Worm (Caenorhabditis elegans) whole organism, young adult: ENCODE measurements around the gene Y7A5A.20.

Source experiments
- B0261.1 ChIP-seq: sonication (generic microtip); optimal IDR thresholded peaks from 2 replicates; lab custom pipeline; 2016; ENCODE audit warnings: mild to moderate bottlenecking, missing genetic modification characterization, moderate library complexity, missing compliant biosample characterization
- B0336.3 ChIP-seq: fragments of 200-800 bp; sonication (Bioruptor generic); IDR thresholded peaks from 2 replicates; pipeline ENCODE4 v1.3.6; 2022; ENCODE audit warnings: missing genetic modification characterization, missing compliant biosample characterization
- C06A6.2 ChIP-seq: fragments of 200-800 bp; sonication (Bioruptor generic); conservative IDR thresholded peaks from 2 replicates; pipeline ENCODE4 v1.3.6; 2022; ENCODE audit warnings: missing genetic modification characterization, missing compliant biosample characterization
- C17E4.6 ChIP-seq: fragments of 200-800 bp; sonication (Bioruptor generic); IDR thresholded peaks from 2 replicates; pipeline ENCODE4 v1.3.6; 2022; ENCODE audit warnings: missing genetic modification reagents, missing genetic modification characterization, missing compliant biosample characterization
- D2030.7 ChIP-seq: fragments of 200-800 bp; sonication (Bioruptor generic); IDR thresholded peaks from 2 replicates; pipeline ENCODE4 v1.3.6; 2022; ENCODE audit warnings: missing genetic modification reagents, missing genetic modification characterization, missing compliant biosample characterization
- F10E7.11 ChIP-seq: sonication (generic microtip); optimal IDR thresholded peaks from 2 replicates; lab custom pipeline; 2017; ENCODE audit warnings: mild to moderate bottlenecking, missing genetic modification characterization, moderate library complexity, missing compliant biosample characterization
- F33H1.4 ChIP-seq: fragments of 200-800 bp; sonication (Bioruptor generic); IDR thresholded peaks from 2 replicates; pipeline ENCODE4 v1.3.6; 2022; ENCODE audit warnings: missing genetic modification reagents, missing genetic modification characterization, missing compliant biosample characterization
- F37B4.10 ChIP-seq: fragments of 200-800 bp; sonication (Bioruptor generic); IDR thresholded peaks from 2 replicates; pipeline ENCODE4 v1.3.6; 2022; ENCODE audit warnings: missing genetic modification characterization, missing compliant biosample characterization
- F49E8.2 ChIP-seq: sonication (generic microtip); optimal IDR thresholded peaks from 3 replicates; lab custom pipeline; 2017; ENCODE audit warnings: missing genetic modification characterization, mild to moderate bottlenecking, missing compliant biosample characterization, antibody characterized with exemption, moderate library complexity; ENCODE audit not compliant: insufficient read depth
- F52B5.7 ChIP-seq: sonication (generic microtip); optimal IDR thresholded peaks from 2 replicates; lab custom pipeline; 2016; ENCODE audit warnings: mild to moderate bottlenecking, missing genetic modification characterization, missing compliant biosample characterization
- F55B11.4 ChIP-seq: sonication (generic microtip); optimal IDR thresholded peaks from 2 replicates; lab custom pipeline; 2016; ENCODE audit warnings: missing compliant biosample characterization, missing genetic modification characterization, borderline replicate concordance; ENCODE audit not compliant: insufficient read depth
- F57A8.1 ChIP-seq: fragments of 200-800 bp; sonication (Bioruptor generic); optimal IDR thresholded peaks from 2 replicates; lab custom pipeline; 2018; ENCODE audit warnings: mild to moderate bottlenecking, missing genetic modification characterization, moderate library complexity, missing compliant biosample characterization
- T07F8.4 ChIP-seq: sonication (generic microtip); optimal IDR thresholded peaks from 2 replicates; lab custom pipeline; 2016; ENCODE audit warnings: mild to moderate bottlenecking, missing genetic modification characterization, moderate library complexity, missing compliant biosample characterization
- Y53F4B.3 ChIP-seq: fragments of 200-800 bp; sonication (Bioruptor generic); IDR thresholded peaks from 2 replicates; pipeline ENCODE4 v1.3.6; 2022; ENCODE audit warnings: missing genetic modification reagents, missing genetic modification characterization, missing compliant biosample characterization
- Y53G8AR.9 ChIP-seq: fragments of 200-800 bp; sonication (Bioruptor generic); conservative IDR thresholded peaks from 2 replicates; pipeline ENCODE4 v1.3.6; 2022; ENCODE audit warnings: missing genetic modification reagents, missing genetic modification characterization, missing compliant biosample characterization
- Y79H2A.3 ChIP-seq: fragments of 200-800 bp; sonication (Bioruptor generic); conservative IDR thresholded peaks from 2 replicates; pipeline ENCODE4 v1.3.6; 2022; ENCODE audit warnings: missing genetic modification reagents, missing genetic modification characterization, missing compliant biosample characterization
- Y95B8A.8 ChIP-seq: fragments of 200-800 bp; sonication (Bioruptor generic); IDR thresholded peaks from 2 replicates; pipeline ENCODE4 v1.3.6; 2022; ENCODE audit warnings: missing genetic modification reagents, missing genetic modification characterization, missing compliant biosample characterization
- ama-1 ChIP-seq, 3 experiments: fragments of 150-350 bp in 1 of 3; sonication (generic microtip) in 2 of 3; optimal IDR thresholded peaks; 2 replicates each; lab custom pipeline; 2014 to 2018; ENCODE audit warnings: missing biosample characterization in 2 of 3, missing genetic modification characterization in 2 of 3, missing genetic modification reagents in 2 of 3
- aptf-3 ChIP-seq: fragments of 200-800 bp; sonication (Bioruptor generic); IDR thresholded peaks from 2 replicates; pipeline ENCODE4 v1.3.6; 2022; ENCODE audit warnings: missing genetic modification characterization, missing compliant biosample characterization
- atf-7 ChIP-seq: sonication (generic microtip); optimal IDR thresholded peaks from 2 replicates; lab custom pipeline; 2017; ENCODE audit warnings: mild to moderate bottlenecking, missing genetic modification characterization, missing compliant biosample characterization
- ccch-3 ChIP-seq: fragments of 200-800 bp; sonication (Bioruptor generic); optimal IDR thresholded peaks from 2 replicates; lab custom pipeline; 2018; ENCODE audit warnings: mild to moderate bottlenecking, missing genetic modification characterization, missing compliant biosample characterization
- ceh-27 ChIP-seq: fragments of 200-800 bp; sonication (Bioruptor generic); optimal IDR thresholded peaks from 2 replicates; lab custom pipeline; 2018; ENCODE audit warnings: mild to moderate bottlenecking, missing genetic modification characterization, moderate library complexity, missing compliant biosample characterization
- ceh-91 ChIP-seq: fragments of 200-800 bp; sonication (Bioruptor generic); IDR thresholded peaks from 2 replicates; pipeline ENCODE4 v1.3.6; 2022; ENCODE audit warnings: missing genetic modification reagents, missing genetic modification characterization, missing compliant biosample characterization
- die-1 ChIP-seq: sonication (generic microtip); optimal IDR thresholded peaks from 2 replicates; lab custom pipeline; 2016; ENCODE audit warnings: missing genotype, mild to moderate bottlenecking, missing genetic modification characterization, missing compliant biosample characterization
- egrh-3 ChIP-seq: fragments of 200-800 bp; sonication (Bioruptor generic); IDR thresholded peaks from 2 replicates; pipeline ENCODE4 v1.3.6; 2022; ENCODE audit warnings: missing genetic modification reagents, missing genetic modification characterization, missing compliant biosample characterization
- fkh-3 ChIP-seq: sonication (generic microtip); optimal IDR thresholded peaks from 2 replicates; lab custom pipeline; 2016; ENCODE audit warnings: mild to moderate bottlenecking, missing genetic modification characterization, missing compliant biosample characterization
- gei-17 ChIP-seq: fragments of 200-800 bp; sonication (Bioruptor generic); optimal IDR thresholded peaks from 2 replicates; lab custom pipeline; 2018; ENCODE audit warnings: mild to moderate bottlenecking, missing genetic modification characterization, missing compliant biosample characterization
- hmg-20 ChIP-seq: fragments of 200-800 bp; sonication (Bioruptor generic); IDR thresholded peaks from 2 replicates; pipeline ENCODE4 v1.3.6; 2022; ENCODE audit warnings: missing genetic modification reagents, missing genetic modification characterization, missing compliant biosample characterization
- hrde-1 ChIP-seq: sonication (generic microtip); optimal IDR thresholded peaks from 2 replicates; lab custom pipeline; 2016; ENCODE audit warnings: missing genetic modification characterization, mild to moderate bottlenecking, missing compliant biosample characterization, moderate library complexity, missing genotype, missing genetic modification reagents, borderline replicate concordance
- hsf-1 ChIP-seq: fragments of 200-800 bp; sonication (Bioruptor generic); IDR thresholded peaks from 2 replicates; pipeline ENCODE4 v1.3.6; 2022; ENCODE audit warnings: missing genetic modification reagents, missing genetic modification characterization, missing compliant biosample characterization
- let-526 ChIP-seq: fragments of 200-800 bp; sonication (Bioruptor generic); IDR thresholded peaks from 2 replicates; pipeline ENCODE4 v1.3.6; 2022; ENCODE audit warnings: missing genetic modification reagents, missing genetic modification characterization, missing compliant biosample characterization
- lin-26 ChIP-seq: fragments of 200-800 bp; sonication (Bioruptor generic); IDR thresholded peaks from 2 replicates; pipeline ENCODE4 v1.3.6; 2022; ENCODE audit warnings: missing genetic modification reagents, missing genetic modification characterization, missing compliant biosample characterization
- lin-54 ChIP-seq: fragments of 200-800 bp; sonication (Bioruptor generic); optimal IDR thresholded peaks from 2 replicates; lab custom pipeline; 2018; ENCODE audit warnings: mild to moderate bottlenecking, missing genetic modification characterization, missing compliant biosample characterization
- lir-1 ChIP-seq: fragments of 200-800 bp; sonication (Bioruptor generic); conservative IDR thresholded peaks from 2 replicates; pipeline ENCODE4 v1.3.6; 2022; ENCODE audit warnings: missing genetic modification reagents, missing genetic modification characterization, missing compliant biosample characterization
- madf-10 ChIP-seq: sonication (generic microtip); optimal IDR thresholded peaks from 2 replicates; lab custom pipeline; 2016; ENCODE audit warnings: mild to moderate bottlenecking, missing genetic modification characterization, missing compliant biosample characterization
- madf-3 ChIP-seq: fragments of 200-800 bp; sonication (Bioruptor generic); IDR thresholded peaks from 2 replicates; pipeline ENCODE4 v1.3.6; 2022; ENCODE audit warnings: missing genetic modification reagents, missing genetic modification characterization, missing compliant biosample characterization
- mxl-1 ChIP-seq: sonication (generic microtip); optimal IDR thresholded peaks from 2 replicates; lab custom pipeline; 2016; ENCODE audit warnings: missing genetic modification characterization, missing compliant biosample characterization
- nfyb-1 ChIP-seq: fragments of 200-800 bp; sonication (Bioruptor generic); IDR thresholded peaks from 2 replicates; pipeline ENCODE4 v1.3.6; 2022; ENCODE audit warnings: missing genetic modification reagents, missing genetic modification characterization, missing compliant biosample characterization
- pbrm-1 ChIP-seq: fragments of 200-800 bp; sonication (Bioruptor generic); IDR thresholded peaks from 2 replicates; pipeline ENCODE4 v1.3.6; 2022; ENCODE audit warnings: missing genetic modification reagents, missing genetic modification characterization, missing compliant biosample characterization
- rec-8 ChIP-seq, 2 experiments: sonication (generic microtip); optimal IDR thresholded peaks; 2 replicates each; lab custom pipeline; 2016; ENCODE audit warnings: mild to moderate bottlenecking in 2 of 2, missing genetic modification characterization in 2 of 2, missing genetic modification reagents in 2 of 2, missing genotype in 2 of 2, missing biosample characterization in 1 of 2, missing compliant biosample characterization in 1 of 2, moderate library complexity in 1 of 2
- repo-1 ChIP-seq: sonication (generic microtip); optimal IDR thresholded peaks from 2 replicates; lab custom pipeline; 2017; ENCODE audit warnings: mild to moderate bottlenecking, missing genetic modification characterization, missing compliant biosample characterization
- sdz-38 ChIP-seq: sonication (generic microtip); optimal IDR thresholded peaks from 2 replicates; lab custom pipeline; 2016; ENCODE audit warnings: missing genotype, missing genetic modification characterization, missing compliant biosample characterization
- snpc-1.1 ChIP-seq: sonication (generic microtip); optimal IDR thresholded peaks from 2 replicates; lab custom pipeline; 2017; ENCODE audit warnings: missing genetic modification characterization, mild to moderate bottlenecking, missing compliant biosample characterization, antibody characterized with exemption, moderate library complexity, missing genotype, missing genetic modification reagents; ENCODE audit not compliant: insufficient read depth
- snpc-4 ChIP-seq, 5 experiments: fragments of 150-350 bp in 1 of 5; sonication (generic microtip) in 4 of 5; optimal IDR thresholded peaks; 2 replicates each; lab custom pipeline; 2014 to 2018; ENCODE audit warnings: missing genetic modification characterization in 5 of 5, missing biosample characterization in 3 of 5, antibody characterized with exemption in 2 of 5, mild to moderate bottlenecking in 2 of 5, missing compliant biosample characterization in 2 of 5, missing genotype in 2 of 5, moderate library complexity in 2 of 5, missing genetic modification reagents in 1 of 5
- tlf-1 ChIP-seq: fragments of 200-800 bp; sonication (Bioruptor generic); optimal IDR thresholded peaks from 2 replicates; lab custom pipeline; 2018; ENCODE audit warnings: mild to moderate bottlenecking, missing genetic modification characterization, missing compliant biosample characterization
- zfh-2 ChIP-seq: fragments of 200-800 bp; sonication (Bioruptor generic); conservative IDR thresholded peaks from 2 replicates; pipeline ENCODE4 v1.3.6; 2022; ENCODE audit warnings: missing genetic modification reagents, missing genetic modification characterization, missing compliant biosample characterization

Gene Y7A5A.20

ce11 chrX:15841086-15841622 is 13.0 kb downstream of the Y7A5A.20 start, which contains the start of gene serp-1.1 (continued):
- peak; percentile 95 for TF ChIP-seq C06A6.2
- peak; percentile 92 for TF ChIP-seq hmg-20 (GFP tag; lab: Robert Waterston, UW)
- peak; percentile 98 for TF ChIP-seq madf-10 (tag; lab: Kevin White, UChicago)
- peak; percentile 90 for TF ChIP-seq gei-17 (GFP tag; lab: Kevin White, UChicago)
- peak; percentile 81 for TF ChIP-seq F52B5.7
- TF ChIP-seq F33H1.4 (GFP tag; lab: Robert Waterston, UW): peak; percentile 48
- TF ChIP-seq ccch-3: no peak
- peak; percentile 87 for TF ChIP-seq Y95B8A.8 (GFP tag; lab: Robert Waterston, UW)
- TF ChIP-seq egrh-3 (GFP tag; lab: Robert Waterston, UW): peak; percentile 94
- peak; percentile 38 for TF ChIP-seq B0261.1 (tag; lab: Kevin White, UChicago)
- TF ChIP-seq lin-54 (GFP tag; lab: Kevin White, UChicago): peak; percentile 88
- peak; percentile 99 for TF ChIP-seq nfyb-1
- peak; percentile 64 for TF ChIP-seq hsf-1 (GFP tag; lab: Robert Waterston, UW)
- TF ChIP-seq F49E8.2 (tag; lab: Kevin White, UChicago): no peak
- peak; percentile 86 for TF ChIP-seq lin-26 (GFP tag; lab: Robert Waterston, UW)
- no peak for TF ChIP-seq sdz-38
- TF ChIP-seq let-526 (GFP tag; lab: Robert Waterston, UW): peak; percentile 94
- peak; percentile 50 for TF ChIP-seq F57A8.1 (GFP tag; lab: Kevin White, UChicago)
- no peak for TF ChIP-seq fkh-3 (tag; lab: Kevin White, UChicago)
- peak; percentile 94 for TF ChIP-seq repo-1 (tag; lab: Kevin White, UChicago)
- TF ChIP-seq die-1: peak; percentile 75
- TF ChIP-seq lir-1 (GFP tag; lab: Robert Waterston, UW): peak; percentile 90
- peak; percentile 40 for TF ChIP-seq T07F8.4 (tag; lab: Kevin White, UChicago)
- TF ChIP-seq Y79H2A.3 (GFP tag; lab: Robert Waterston, UW): no peak
- no peak for TF ChIP-seq ama-1 (optimal IDR thresholded peaks at IDR 0.05; lab: Kevin White, UChicago)
- no peak for TF ChIP-seq ama-1 (GFP tag; optimal IDR thresholded peaks at IDR 0.05; lab: Kevin White, UChicago)
- TF ChIP-seq snpc-1.1 (tag; lab: Kevin White, UChicago): peak; percentile 36
- TF ChIP-seq F37B4.10 (GFP tag; lab: Robert Waterston, UW): 0 out of 2 replicates have a peak, but pooled peaks have one; percentile 58
- peak; percentile 80 for TF ChIP-seq C17E4.6
- TF ChIP-seq aptf-3 (GFP tag; lab: Robert Waterston, UW): 0 out of 2 replicates have a peak, but pooled peaks have one; percentile 29
- TF ChIP-seq ceh-27: peak; percentile 99
- no peak for TF ChIP-seq rec-8 (tag; optimal IDR thresholded peaks at IDR 0.05; lab: Kevin White, UChicago)
- TF ChIP-seq D2030.7 (GFP tag; lab: Robert Waterston, UW): peak; percentile 39; the same call in 1 of the 2 replicates
- TF ChIP-seq F55B11.4 (tag; lab: Kevin White, UChicago): no peak
- peak; percentile 97 for TF ChIP-seq Y53G8AR.9
- 0 out of 2 replicates have a peak, but pooled peaks have one; percentile 35 for TF ChIP-seq ceh-91 (GFP tag; lab: Robert Waterston, UW)
- TF ChIP-seq mxl-1 (tag; lab: Kevin White, UChicago): peak; percentile 38
- peak; percentile 96 for TF ChIP-seq tlf-1 (GFP tag; lab: Kevin White, UChicago)
- TF ChIP-seq Y53F4B.3 (GFP tag; lab: Robert Waterston, UW): no peak
- TF ChIP-seq hrde-1: no peak
- TF ChIP-seq madf-3 (GFP tag; lab: Robert Waterston, UW): peak; percentile 90
- TF ChIP-seq B0336.3 (GFP tag; lab: Robert Waterston, UW): peak; percentile 97
- TF ChIP-seq F10E7.11 (tag; lab: Kevin White, UChicago): no peak
- TF ChIP-seq snpc-4 (GFP tag; optimal IDR thresholded peaks at IDR 0.05; lab: Kevin White, UChicago): peak; percentile 73
- peak; percentile 83 to 91 (median 88) for TF ChIP-seq snpc-4 (tag; optimal IDR thresholded peaks at IDR 0.05; lab: Kevin White, UChicago)
- TF ChIP-seq zfh-2 (GFP tag; lab: Robert Waterston, UW): peak; percentile 100
- peak; percentile 100 for TF ChIP-seq atf-7 (tag; lab: Kevin White, UChicago)
- peak; percentile 96 for TF ChIP-seq pbrm-1 (GFP tag; lab: Robert Waterston, UW)
